Fruit fly (Drosophila melanogaster) Kc167 (cell line): ENCODE results near the gene CG13720.

Experiments
- Myc ChIP-seq: fragments of >200 bp; optimal IDR thresholded peaks from 2 replicates; lab custom pipeline; 2017; ENCODE audit warnings: missing external identifiers
- psq ChIP-seq: fragments of >200 bp; optimal IDR thresholded peaks from 2 replicates; lab custom pipeline; 2017; ENCODE audit warnings: missing external identifiers

DNA sequence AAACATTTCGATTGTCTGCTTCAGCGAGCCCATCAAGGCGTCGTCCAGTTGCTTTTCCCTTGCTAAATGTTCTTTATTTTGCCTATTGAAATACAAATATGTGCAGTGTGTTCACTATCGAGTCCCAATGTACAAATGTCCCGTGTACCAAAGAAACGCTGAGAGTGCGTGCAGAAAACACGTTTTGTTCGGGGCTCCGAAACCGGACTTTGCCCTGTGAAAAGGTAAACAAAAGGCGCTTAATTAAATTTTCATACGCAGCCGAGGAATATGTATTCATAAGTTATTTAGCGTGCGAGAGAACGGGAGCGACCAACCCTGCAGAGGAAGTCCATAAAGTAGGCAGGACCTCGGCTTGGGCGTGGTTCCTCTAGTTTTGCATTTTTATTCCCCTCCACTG, 44.8 kb upstream of the CG13720 start:
- TF ChIP-seq Myc (lab: Kevin White, UChicago) = no peak
- TF ChIP-seq psq (lab: Kevin White, UChicago) = no peak
